Fruit fly (Drosophila melanogaster) whole organism, embryonic: ENCODE measurements around the gene Ypel.

Experiments
- ATbp ChIP-seq: fragments of 200-800 bp; sonication (Bioruptor generic); optimal IDR thresholded peaks from 2 replicates; lab custom pipeline; 2017; ENCODE audit warnings: missing biosample characterization, mild to moderate bottlenecking, missing genetic modification characterization, missing genetic modification reagents
- Abd-B ChIP-seq: fragments of 200-800 bp; sonication (Bioruptor generic); optimal IDR thresholded peaks from 2 replicates; lab custom pipeline; 2018; ENCODE audit warnings: missing biosample characterization, mild to moderate bottlenecking, missing genetic modification characterization, moderate library complexity
- Atf3 ChIP-seq: fragments of 200-800 bp; sonication (Bioruptor generic); optimal IDR thresholded peaks from 3 replicates; lab custom pipeline; 2016; ENCODE audit warnings: missing biosample characterization, missing genetic modification characterization
- CG10979 ChIP-seq: fragments of 200-800 bp; sonication (Bioruptor generic); optimal IDR thresholded peaks from 2 replicates; lab custom pipeline; 2018; ENCODE audit warnings: missing biosample characterization, mild to moderate bottlenecking, missing genetic modification characterization, moderate library complexity
- CG12744 ChIP-seq: fragments of 200-800 bp; sonication (Bioruptor generic); optimal IDR thresholded peaks from 2 replicates; lab custom pipeline; 2016; ENCODE audit warnings: missing biosample characterization, missing genetic modification characterization
- CG15011 ChIP-seq: fragments of 200-800 bp; sonication (Bioruptor generic); optimal IDR thresholded peaks from 3 replicates; lab custom pipeline; 2018; ENCODE audit warnings: missing biosample characterization, mild to moderate bottlenecking, missing genetic modification characterization
- CG15696 ChIP-seq: fragments of 200-800 bp; sonication (Bioruptor generic); optimal IDR thresholded peaks from 2 replicates; lab custom pipeline; 2019; ENCODE audit warnings: missing biosample characterization, mild to moderate bottlenecking, missing genetic modification characterization, moderate library complexity
- CG17568 ChIP-seq: fragments of 200-800 bp; sonication (Bioruptor generic); optimal IDR thresholded peaks from 2 replicates; lab custom pipeline; 2018; ENCODE audit warnings: missing biosample characterization, mild to moderate bottlenecking, missing genetic modification characterization, moderate library complexity
- CG2199 ChIP-seq: fragments of 200-800 bp; sonication (Bioruptor generic); IDR thresholded peaks from 3 replicates; pipeline ENCODE4 v1.3.6; 2022; ENCODE audit warnings: missing biosample characterization, missing genetic modification characterization
- CG3407 ChIP-seq: fragments of 200-800 bp; sonication (Bioruptor generic); optimal IDR thresholded peaks from 2 replicates; lab custom pipeline; 2018; ENCODE audit warnings: missing biosample characterization, mild to moderate bottlenecking, missing genetic modification characterization
- CG34422 ChIP-seq: fragments of 200-800 bp; sonication (Bioruptor generic); IDR thresholded peaks from 3 replicates; pipeline ENCODE4 v1.3.6; 2022; ENCODE audit warnings: missing biosample characterization, missing genetic modification characterization
- CG42726 ChIP-seq: fragments of 200-800 bp; sonication (Bioruptor generic); IDR thresholded peaks from 2 replicates; pipeline ENCODE4 v1.3.6; 2022; ENCODE audit warnings: missing biosample characterization, missing genetic modification characterization; ENCODE audit not compliant: partially characterized antibody
- CG4820 ChIP-seq: fragments of 200-800 bp; sonication (Bioruptor generic); optimal IDR thresholded peaks from 3 replicates; lab custom pipeline; 2016; ENCODE audit warnings: missing biosample characterization, missing genetic modification characterization
- CG7786 ChIP-seq: fragments of 200-800 bp; sonication (Bioruptor generic); optimal IDR thresholded peaks from 2 replicates; lab custom pipeline; 2016; ENCODE audit warnings: missing biosample characterization, missing genetic modification characterization
- CG8944 ChIP-seq: fragments of 200-800 bp; sonication (Bioruptor generic); optimal IDR thresholded peaks from 3 replicates; lab custom pipeline; 2016; ENCODE audit warnings: missing biosample characterization, missing genetic modification characterization
- CoRest ChIP-seq: fragments of 200-800 bp; sonication (Bioruptor generic); optimal IDR thresholded peaks from 3 replicates; lab custom pipeline; 2018; ENCODE audit warnings: missing biosample characterization, mild to moderate bottlenecking, missing genetic modification characterization, moderate library complexity
- D19A ChIP-seq: fragments of 200-800 bp; optimal IDR thresholded peaks from 3 replicates; lab custom pipeline; 2019; ENCODE audit warnings: missing biosample characterization, mild to moderate bottlenecking, missing genetic modification characterization, moderate library complexity
- Dbx ChIP-seq: fragments of 200-800 bp; sonication (Bioruptor generic); IDR thresholded peaks from 3 replicates; pipeline ENCODE4 v1.3.6; 2022; ENCODE audit warnings: missing biosample characterization, missing genetic modification characterization
- Deaf1 ChIP-seq: fragments of 200-800 bp; optimal IDR thresholded peaks from 3 replicates; lab custom pipeline; 2019; ENCODE audit warnings: missing biosample characterization, mild to moderate bottlenecking, missing genetic modification characterization, moderate library complexity
- Dp ChIP-seq: fragments of 200-800 bp; sonication (Bioruptor generic); optimal IDR thresholded peaks from 2 replicates; lab custom pipeline; 2018; ENCODE audit warnings: missing biosample characterization, mild to moderate bottlenecking, missing genetic modification characterization, moderate library complexity
- HHEX ChIP-seq: fragments of 200-800 bp; sonication (Bioruptor generic); optimal IDR thresholded peaks from 3 replicates; lab custom pipeline; 2017; ENCODE audit warnings: missing biosample characterization, mild to moderate bottlenecking, missing genetic modification characterization, missing genetic modification reagents
- Lhr ChIP-seq: fragments of 200-800 bp; sonication (Bioruptor generic); optimal IDR thresholded peaks from 3 replicates; lab custom pipeline; 2017; ENCODE audit warnings: mild to moderate bottlenecking, missing biosample characterization, missing genetic modification reagents, missing genetic modification characterization
- Lpt ChIP-seq: fragments of >200 bp; optimal IDR thresholded peaks from 2 replicates; lab custom pipeline; 2018; ENCODE audit warnings: missing biosample characterization, missing genetic modification characterization
- Ptx1 ChIP-seq: fragments of 200-800 bp; sonication (Bioruptor generic); IDR thresholded peaks from 2 replicates; pipeline ENCODE4 v1.3.6; 2022; ENCODE audit warnings: missing biosample characterization, missing genetic modification characterization
- Six4 ChIP-seq: fragments of 200-800 bp; sonication (Bioruptor generic); optimal IDR thresholded peaks from 2 replicates; lab custom pipeline; 2016; ENCODE audit warnings: missing biosample characterization, missing genetic modification characterization
- Trl ChIP-seq, 3 experiments: fragments of >200 bp in 2 of 3; fragments of 200-800 bp in 1 of 3; sonication (Bioruptor generic) in 1 of 3; optimal IDR thresholded peaks; 2 replicates in 1 of 3; 3 replicates in 2 of 3; lab custom pipeline; 2016 to 2017; ENCODE audit warnings: missing biosample characterization in 1 of 3, missing genetic modification characterization in 1 of 3
- cg ChIP-seq: fragments of 200-800 bp; sonication (Bioruptor generic); optimal IDR thresholded peaks from 3 replicates; lab custom pipeline; 2019; ENCODE audit warnings: missing biosample characterization, mild to moderate bottlenecking, missing genetic modification characterization, moderate library complexity
- chinmo ChIP-seq: fragments of 200-800 bp; sonication (Bioruptor generic); IDR thresholded peaks from 4 replicates; pipeline ENCODE4 v1.3.6; 2022; ENCODE audit warnings: missing biosample characterization, missing genetic modification characterization; ENCODE audit not compliant: partially characterized antibody
- danr ChIP-seq: fragments of 200-800 bp; sonication (Bioruptor generic); IDR thresholded peaks from 2 replicates; pipeline ENCODE4 v1.3.6; 2022; ENCODE audit warnings: missing biosample characterization, missing genetic modification characterization
- dimm ChIP-seq: fragments of 200-800 bp; sonication (Bioruptor generic); IDR thresholded peaks from 2 replicates; pipeline ENCODE4 v1.3.6; 2022; ENCODE audit warnings: missing biosample characterization, missing genetic modification characterization
- ems ChIP-seq: fragments of 200-800 bp; sonication (Bioruptor generic); optimal IDR thresholded peaks from 3 replicates; lab custom pipeline; 2016; ENCODE audit warnings: missing biosample characterization, missing genetic modification characterization
- fd3F ChIP-seq: fragments of 200-800 bp; sonication (Bioruptor generic); optimal IDR thresholded peaks from 2 replicates; lab custom pipeline; 2018; ENCODE audit warnings: missing biosample characterization, mild to moderate bottlenecking, missing genetic modification characterization, moderate library complexity
- gem ChIP-seq: fragments of 200-800 bp; sonication (Bioruptor generic); optimal IDR thresholded peaks from 2 replicates; lab custom pipeline; 2019; ENCODE audit warnings: missing biosample characterization, mild to moderate bottlenecking, missing genetic modification characterization, moderate library complexity
- her ChIP-seq: fragments of 200-800 bp; sonication (Bioruptor generic); optimal IDR thresholded peaks from 2 replicates; lab custom pipeline; 2016; ENCODE audit warnings: missing biosample characterization, missing genetic modification characterization
- ind ChIP-seq: fragments of 200-800 bp; sonication (Bioruptor generic); optimal IDR thresholded peaks from 3 replicates; lab custom pipeline; 2016; ENCODE audit warnings: missing biosample characterization, missing genetic modification characterization
- jumu ChIP-seq: fragments of 200-800 bp; sonication (Bioruptor generic); optimal IDR thresholded peaks from 3 replicates; lab custom pipeline; 2016; ENCODE audit warnings: missing biosample characterization, missing genetic modification characterization
- lbe ChIP-seq: fragments of 200-800 bp; sonication (Bioruptor generic); optimal IDR thresholded peaks from 2 replicates; lab custom pipeline; 2016; ENCODE audit warnings: missing biosample characterization, mild to moderate bottlenecking, missing genetic modification characterization
- lmd ChIP-seq: fragments of 200-800 bp; sonication (Bioruptor generic); IDR thresholded peaks from 2 replicates; pipeline ENCODE4 v1.3.6; 2022; ENCODE audit warnings: missing biosample characterization, missing genetic modification characterization
- lola ChIP-seq, 3 experiments: fragments of >200 bp in 2 of 3; fragments of 200-800 bp in 1 of 3; sonication (Bioruptor generic) in 1 of 3; optimal IDR thresholded peaks; 2 replicates each; lab custom pipeline; 2017 to 2019; ENCODE audit warnings: missing biosample characterization in 3 of 3, missing genetic modification characterization in 3 of 3, mild to moderate bottlenecking in 1 of 3, moderate library complexity in 1 of 3
- pb ChIP-seq: fragments of 200-800 bp; sonication (Bioruptor generic); optimal IDR thresholded peaks from 3 replicates; lab custom pipeline; 2016; ENCODE audit warnings: missing biosample characterization, missing genetic modification characterization
- phol ChIP-seq: fragments of 200-800 bp; sonication (Bioruptor generic); optimal IDR thresholded peaks from 3 replicates; lab custom pipeline; 2018; ENCODE audit warnings: missing biosample characterization, mild to moderate bottlenecking, missing genetic modification characterization, moderate library complexity
- sc ChIP-seq, 3 experiments: fragments of >200 bp in 2 of 3; fragments of 200-800 bp in 1 of 3; sonication (Bioruptor generic) in 1 of 3; optimal IDR thresholded peaks; 2 replicates in 2 of 3; 3 replicates in 1 of 3; lab custom pipeline; 2017; ENCODE audit warnings: mild to moderate bottlenecking in 1 of 3, missing biosample characterization in 1 of 3, missing genetic modification characterization in 1 of 3, missing genetic modification reagents in 1 of 3
- sens-2 ChIP-seq: fragments of 200-800 bp; sonication (Bioruptor generic); IDR thresholded peaks from 2 replicates; pipeline ENCODE4 v1.3.6; 2022; ENCODE audit warnings: missing biosample characterization, missing genetic modification characterization
- seq ChIP-seq: fragments of 200-800 bp; sonication (Bioruptor generic); IDR thresholded peaks from 2 replicates; pipeline ENCODE4 v1.3.6; 2022; ENCODE audit warnings: missing biosample characterization, missing genetic modification characterization
- sug ChIP-seq: fragments of 200-800 bp; optimal IDR thresholded peaks from 2 replicates; lab custom pipeline; 2019; ENCODE audit warnings: missing biosample characterization, mild to moderate bottlenecking, missing genetic modification characterization, moderate library complexity
- vfl ChIP-seq: fragments of 200-800 bp; sonication (Bioruptor generic); optimal IDR thresholded peaks from 2 replicates; lab custom pipeline; 2016; ENCODE audit warnings: missing biosample characterization, missing genetic modification characterization
- vnd ChIP-seq: fragments of 200-800 bp; sonication (Bioruptor generic); IDR thresholded peaks from 3 replicates; pipeline ENCODE4 v1.3.6; 2022; ENCODE audit warnings: missing biosample characterization, missing genetic modification characterization; ENCODE audit not compliant: partially characterized antibody
- wdn ChIP-seq: fragments of 200-800 bp; sonication (Bioruptor generic); IDR thresholded peaks from 2 replicates; pipeline ENCODE4 v1.3.6; 2022; ENCODE audit warnings: missing biosample characterization, missing genetic modification characterization

Gene Ypel

DNA sequence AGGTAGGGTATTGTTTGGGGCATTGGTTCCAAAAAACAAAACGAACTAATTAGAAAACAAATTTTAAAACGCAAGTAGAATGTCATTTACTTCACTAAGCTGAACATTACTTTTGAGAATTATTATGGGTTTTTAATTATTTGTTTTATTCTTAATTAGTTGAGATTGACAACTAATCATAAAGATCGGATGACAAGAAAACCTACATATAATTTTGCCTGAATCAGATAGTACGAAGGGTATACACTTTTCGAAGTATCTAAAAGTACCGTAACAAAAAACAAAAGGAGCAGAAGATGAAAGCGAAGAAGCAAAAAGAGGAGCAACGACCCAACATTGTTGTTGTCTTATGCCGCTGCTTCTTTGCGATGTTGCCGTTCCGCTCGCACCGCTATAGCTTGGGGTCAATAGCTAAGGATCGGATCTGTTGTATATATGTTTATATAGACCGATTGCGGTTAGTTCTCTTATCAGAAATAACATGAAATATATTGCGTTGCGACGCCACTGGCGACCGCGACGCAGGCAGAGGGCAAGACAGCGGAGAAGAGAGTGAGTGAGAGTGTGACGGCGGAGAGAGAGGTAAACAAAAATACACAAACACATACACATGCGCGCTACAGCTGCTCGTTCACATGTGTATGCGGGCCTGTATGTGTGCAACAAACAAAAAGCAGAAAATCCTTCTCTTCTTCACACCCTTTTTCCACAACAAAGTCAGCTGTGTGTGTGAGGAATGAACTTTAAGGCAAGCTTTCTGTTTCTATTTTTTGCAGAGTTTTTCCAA lies 853 bp downstream of the Ypel start (continued):
- TF ChIP-seq CG10979 (tag; lab: Kevin White, UChicago) (peak; percentile 64), cg (GFP tag; lab: Kevin White, UChicago) (peak; percentile 94), danr (GFP tag; lab: Robert Waterston, UW) (no peak), CG42726 (GFP tag; lab: Robert Waterston, UW) (no peak), ATbp (GFP tag; lab: Kevin White, UChicago) (peak; percentile 44), CoRest (tag; lab: Kevin White, UChicago) (peak; percentile 79), Abd-B (GFP tag; lab: Kevin White, UChicago) (peak; percentile 44), CG17568 (GFP tag; lab: Kevin White, UChicago) (peak; percentile 29), CG8944 (GFP tag; lab: Kevin White, UChicago) (no peak), CG4820 (GFP tag; lab: Kevin White, UChicago) (peak; percentile 1), wdn (0 out of 2 replicates have a peak, but pooled peaks have one; percentile 4), sug (tag; lab: Kevin White, UChicago) (no peak), CG2199 (GFP tag; lab: Robert Waterston, UW) (no peak), vnd (GFP tag; lab: Robert Waterston, UW) (no peak), CG15011 (GFP tag; lab: Kevin White, UChicago) (peak; percentile 8), phol (tag; lab: Kevin White, UChicago) (peak; percentile 73), Six4 (GFP tag; lab: Kevin White, UChicago) (peak; percentile 45), lola (GFP tag; optimal IDR thresholded peaks at IDR 0.05; lab: Kevin White, UChicago) (peak in 1 of 3 experiments; percentile 55), ind (GFP tag; lab: Kevin White, UChicago) (peak; percentile 57), HHEX (GFP tag; lab: Kevin White, UChicago) (peak; percentile 61), CG7786 (GFP tag; lab: Kevin White, UChicago) (peak; percentile 8), Trl (optimal IDR thresholded peaks at IDR 0.05; lab: Kevin White, UChicago) (peak; percentile 80 to 81), Trl (GFP tag; optimal IDR thresholded peaks at IDR 0.05; lab: Kevin White, UChicago) (no peak), sens-2 (GFP tag; lab: Robert Waterston, UW) (no peak), vfl (GFP tag; lab: Kevin White, UChicago) (no peak), Lpt (GFP tag; lab: Kevin White, UChicago) (no peak), gem (peak; percentile 87), Lhr (GFP tag; lab: Kevin White, UChicago) (no peak), her (GFP tag; lab: Kevin White, UChicago) (no peak), CG12744 (GFP tag; lab: Kevin White, UChicago) (peak; percentile 6), dimm (GFP tag; lab: Robert Waterston, UW) (no peak), pb (GFP tag; lab: Kevin White, UChicago) (peak; percentile 11), Dbx (GFP tag; lab: Robert Waterston, UW) (peak; percentile 70; the same call in 2 of the 3 replicates), Ptx1 (GFP tag; lab: Robert Waterston, UW) (peak; percentile 51), seq (GFP tag; lab: Robert Waterston, UW) (no peak), fd3F (peak; percentile 63), jumu (GFP tag; lab: Kevin White, UChicago) (peak; percentile 9), CG34422 (GFP tag; lab: Robert Waterston, UW) (no peak), sc (optimal IDR thresholded peaks at IDR 0.05; lab: Kevin White, UChicago) (no peak), sc (GFP tag; optimal IDR thresholded peaks at IDR 0.05; lab: Kevin White, UChicago) (no peak), lmd (peak; percentile 41; the same call in 1 of the 2 replicates), D19A (peak; percentile 99), ems (GFP tag; lab: Kevin White, UChicago) (peak; percentile 25), Atf3 (GFP tag; lab: Kevin White, UChicago) (peak; percentile 25), lbe (GFP tag; lab: Kevin White, UChicago) (peak; percentile 53), CG3407 (peak; percentile 30), CG15696 (tag; lab: Kevin White, UChicago) (peak; percentile 21), Deaf1 (tag; lab: Kevin White, UChicago) (peak; percentile 55), Dp (GFP tag; lab: Kevin White, UChicago) (no peak), chinmo (GFP tag; lab: Robert Waterston, UW) (peak; percentile 69; the same call in 1 of the 4 replicates)
